Fruit fly (Drosophila melanogaster): ENCODE results near the gene Karl.

Gene Karl

DNA sequence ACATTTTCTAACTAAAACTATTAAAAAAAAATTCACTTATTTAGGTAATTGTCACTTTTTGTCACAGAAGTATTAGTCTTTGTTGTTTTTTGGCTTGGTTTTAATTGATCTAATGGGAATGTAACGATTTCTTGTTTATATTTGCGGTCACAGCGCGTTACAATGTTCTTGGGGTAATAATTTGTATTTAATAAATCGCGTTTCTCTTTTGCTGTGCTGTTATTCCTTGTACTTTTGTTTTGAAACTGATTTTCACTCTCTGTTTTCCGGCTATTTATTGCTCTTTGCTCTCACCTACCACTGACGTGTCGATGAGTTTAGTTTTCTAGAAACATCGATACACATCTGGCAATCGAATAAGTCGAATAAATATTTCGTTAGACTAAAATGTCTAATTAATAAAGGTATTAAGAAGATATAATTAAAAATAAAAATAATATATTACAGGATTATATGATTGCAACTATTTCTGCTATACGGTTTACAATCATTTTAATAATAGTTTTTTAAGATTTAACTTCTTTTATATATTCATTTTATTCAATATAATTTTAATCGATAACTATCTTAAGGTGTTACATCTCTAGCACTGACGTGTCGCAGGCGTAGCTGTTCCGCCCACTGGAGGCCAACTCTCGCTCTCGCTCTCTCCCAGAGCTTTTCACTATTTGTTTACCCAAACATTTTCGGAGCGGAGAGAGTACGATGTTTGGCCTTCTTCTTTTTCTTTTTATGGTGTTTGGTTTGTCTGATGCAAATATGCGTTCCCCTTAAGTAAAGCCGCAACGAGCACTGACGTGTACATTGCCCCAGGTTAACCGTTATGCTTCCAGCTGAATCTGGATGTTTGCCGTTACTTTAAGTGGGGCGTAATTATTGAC, 19.9 kb downstream of the Karl start, which contains the start of gene Hsc70-3 (continued):
- TF ChIP-seq pum (GFP tag; optimal IDR thresholded peaks at IDR 0.05) (no peak), CG11696 (GFP tag; IDR thresholded peaks at IDR 0.05) (no peak), CG13296 (GFP tag; optimal IDR thresholded peaks at IDR 0.05) (peak; percentile 13), CG9817 (tag; optimal IDR thresholded peaks at IDR 0.05) (no peak), Nf-YB (GFP tag; optimal IDR thresholded peaks at IDR 0.05) (no peak), Med (GFP tag) (peak; percentile 89), sug (tag; optimal IDR thresholded peaks at IDR 0.05) (peak; percentile 50), CG13624 (GFP tag; optimal IDR thresholded peaks at IDR 0.05) (no peak), Dbx (GFP tag; IDR thresholded peaks at IDR 0.05) (no peak; the same call in 2 of the 3 replicates), prd (optimal IDR thresholded peaks at IDR 0.05) (no peak), prd (GFP tag; IDR thresholded peaks at IDR 0.05) (no peak), BtbVII (GFP tag; optimal IDR thresholded peaks at IDR 0.05) (peak; percentile 11), pan (optimal IDR thresholded peaks at IDR 0.05) (no peak), pan (GFP tag; optimal IDR thresholded peaks at IDR 0.05 in 1 of 2, IDR thresholded peaks at IDR 0.05 in 1 of 2) (no peak), Trl (optimal IDR thresholded peaks at IDR 0.05) (peak; percentile 76 to 85), Trl (GFP tag; optimal IDR thresholded peaks at IDR 0.05) (peak; percentile 50), CG10267 (tag; optimal IDR thresholded peaks at IDR 0.05) (peak; percentile 66), CG3065 (GFP tag; optimal IDR thresholded peaks at IDR 0.05) (peak; percentile 49), wek (GFP tag; optimal IDR thresholded peaks at IDR 0.05) (peak; percentile 71), CG13287 (GFP tag; IDR thresholded peaks at IDR 0.05; ENCODE audit: partially characterized antibody) (peak; percentile 85), CG34376 (GFP tag; optimal IDR thresholded peaks at IDR 0.05) (peak; percentile 1), insv (GFP tag; optimal IDR thresholded peaks at IDR 0.05) (no peak), Hmr (GFP tag; optimal IDR thresholded peaks at IDR 0.05) (no peak), fd102C (GFP tag; optimal IDR thresholded peaks at IDR 0.05) (no peak), Rfx (GFP tag; IDR thresholded peaks at IDR 0.05) (0 out of 2 replicates have a peak, but pooled peaks have one; percentile 3), Chrac-16 (GFP tag; optimal IDR thresholded peaks at IDR 0.05) (no peak), Atf-2 (GFP tag; optimal IDR thresholded peaks at IDR 0.05) (no peak), CG14014 (GFP tag; IDR thresholded peaks at IDR 0.05) (peak; percentile 39; the same call in 1 of the 2 replicates), CG8281 (tag; optimal IDR thresholded peaks at IDR 0.05) (peak; percentile 13), CG4328 (GFP tag; optimal IDR thresholded peaks at IDR 0.05) (peak; percentile 15), ind (GFP tag; optimal IDR thresholded peaks at IDR 0.05) (no peak), CG13123 (GFP tag; optimal IDR thresholded peaks at IDR 0.05) (no peak), CG8290 (GFP tag; optimal IDR thresholded peaks at IDR 0.05) (peak; percentile 7), CG8290 (tag; optimal IDR thresholded peaks at IDR 0.05) (peak in 1 of 2 experiments; percentile 40), zfh1 (GFP tag; IDR thresholded peaks at IDR 0.05) (peak; percentile 37; the same call in 1 of the 3 replicates), Oli (tag; optimal IDR thresholded peaks at IDR 0.05) (no peak), Aef1 (GFP tag; IDR thresholded peaks at IDR 0.05) (no peak), CG33557 (GFP tag; optimal IDR thresholded peaks at IDR 0.05) (no peak), Spps (tag; optimal IDR thresholded peaks at IDR 0.05) (peak; percentile 5), lilli (GFP tag; optimal IDR thresholded peaks at IDR 0.05) (no peak), CG8388 (GFP tag; optimal IDR thresholded peaks at IDR 0.05) (no peak), vnd (GFP tag; IDR thresholded peaks at IDR 0.05; ENCODE audit: partially characterized antibody) (peak; percentile 53; the same call in 2 of the 3 replicates), onecut (GFP tag; IDR thresholded peaks at IDR 0.05) (peak; percentile 28), esg (GFP tag; conservative IDR thresholded peaks at IDR 0.05) (no peak), Myb (GFP tag; optimal IDR thresholded peaks at IDR 0.05) (no peak), D19B (GFP tag; optimal IDR thresholded peaks at IDR 0.05) (no peak), Doc2 (GFP tag; IDR thresholded peaks at IDR 0.05) (no peak), Antp (GFP tag; optimal IDR thresholded peaks at IDR 0.05) (no peak), CG33213 (GFP tag; optimal IDR thresholded peaks at IDR 0.05) (peak; percentile 11), tna (GFP tag; IDR thresholded peaks at IDR 0.05; ENCODE audit: partially characterized antibody) (no peak; the same call in 1 of the 2 replicates)
